Worm (Caenorhabditis elegans) whole organism, young adult: ENCODE data around the gene arf-1.
A peak's percentile ranks its signal among the peaks of the same experiment; 100 is the strongest.

Experiments used
- B0019.2 ChIP-seq: fragments of 200-800 bp; sonication (Bioruptor generic); conservative IDR thresholded peaks from 2 replicates; pipeline ENCODE4 v1.3.6; 2022; ENCODE audit warnings: missing genetic modification reagents, missing genetic modification characterization, missing compliant biosample characterization
- B0336.3 ChIP-seq: fragments of 200-800 bp; sonication (Bioruptor generic); IDR thresholded peaks from 2 replicates; pipeline ENCODE4 v1.3.6; 2022; ENCODE audit warnings: missing genetic modification characterization, missing compliant biosample characterization
- F33H1.4 ChIP-seq: fragments of 200-800 bp; sonication (Bioruptor generic); IDR thresholded peaks from 2 replicates; pipeline ENCODE4 v1.3.6; 2022; ENCODE audit warnings: missing genetic modification reagents, missing genetic modification characterization, missing compliant biosample characterization
- F49E8.2 ChIP-seq: sonication (generic microtip); optimal IDR thresholded peaks from 3 replicates; lab custom pipeline; 2017; ENCODE audit warnings: missing genetic modification characterization, mild to moderate bottlenecking, missing compliant biosample characterization, antibody characterized with exemption, moderate library complexity; ENCODE audit not compliant: insufficient read depth
- F52B5.7 ChIP-seq: sonication (generic microtip); optimal IDR thresholded peaks from 2 replicates; lab custom pipeline; 2016; ENCODE audit warnings: mild to moderate bottlenecking, missing genetic modification characterization, missing compliant biosample characterization
- Y53G8AR.9 ChIP-seq: fragments of 200-800 bp; sonication (Bioruptor generic); conservative IDR thresholded peaks from 2 replicates; pipeline ENCODE4 v1.3.6; 2022; ENCODE audit warnings: missing genetic modification reagents, missing genetic modification characterization, missing compliant biosample characterization
- Y79H2A.3 ChIP-seq: fragments of 200-800 bp; sonication (Bioruptor generic); conservative IDR thresholded peaks from 2 replicates; pipeline ENCODE4 v1.3.6; 2022; ENCODE audit warnings: missing genetic modification reagents, missing genetic modification characterization, missing compliant biosample characterization
- Y95B8A.8 ChIP-seq: fragments of 200-800 bp; sonication (Bioruptor generic); IDR thresholded peaks from 2 replicates; pipeline ENCODE4 v1.3.6; 2022; ENCODE audit warnings: missing genetic modification reagents, missing genetic modification characterization, missing compliant biosample characterization
- aptf-2 ChIP-seq: fragments of 200-800 bp; sonication (Bioruptor generic); conservative IDR thresholded peaks from 2 replicates; pipeline ENCODE4 v1.3.6; 2022; ENCODE audit warnings: missing genetic modification reagents, missing genetic modification characterization, missing compliant biosample characterization
- atf-7 ChIP-seq: sonication (generic microtip); optimal IDR thresholded peaks from 2 replicates; lab custom pipeline; 2017; ENCODE audit warnings: mild to moderate bottlenecking, missing genetic modification characterization, missing compliant biosample characterization
- attf-3 ChIP-seq: fragments of 200-800 bp; sonication (Bioruptor generic); conservative IDR thresholded peaks from 2 replicates; pipeline ENCODE4 v1.3.6; 2022; ENCODE audit warnings: missing genetic modification reagents, missing genetic modification characterization, missing compliant biosample characterization
- attf-6 ChIP-seq: fragments of 200-800 bp; sonication (Bioruptor generic); IDR thresholded peaks from 2 replicates; pipeline ENCODE4 v1.3.6; 2022; ENCODE audit warnings: missing genetic modification reagents, missing genetic modification characterization, missing compliant biosample characterization
- bed-2 ChIP-seq: fragments of 200-800 bp; sonication (Bioruptor generic); IDR thresholded peaks from 2 replicates; pipeline ENCODE4 v1.3.6; 2022; ENCODE audit warnings: missing genetic modification reagents, missing genetic modification characterization, missing compliant biosample characterization
- ceh-100 ChIP-seq: fragments of 200-800 bp; sonication (Bioruptor generic); IDR thresholded peaks from 2 replicates; pipeline ENCODE4 v1.3.6; 2022; ENCODE audit warnings: missing genetic modification reagents, missing genetic modification characterization, missing compliant biosample characterization
- ceh-91 ChIP-seq: fragments of 200-800 bp; sonication (Bioruptor generic); IDR thresholded peaks from 2 replicates; pipeline ENCODE4 v1.3.6; 2022; ENCODE audit warnings: missing genetic modification reagents, missing genetic modification characterization, missing compliant biosample characterization
- dpff-1 ChIP-seq: sonication (generic microtip); optimal IDR thresholded peaks from 2 replicates; lab custom pipeline; 2017; ENCODE audit warnings: mild to moderate bottlenecking, missing genetic modification characterization, missing compliant biosample characterization
- efl-1 ChIP-seq: fragments of 150-350 bp; optimal IDR thresholded peaks from 2 replicates; lab custom pipeline; 2014; ENCODE audit warnings: missing biosample characterization, missing genetic modification reagents, missing genetic modification characterization
- egrh-3 ChIP-seq: fragments of 200-800 bp; sonication (Bioruptor generic); IDR thresholded peaks from 2 replicates; pipeline ENCODE4 v1.3.6; 2022; ENCODE audit warnings: missing genetic modification reagents, missing genetic modification characterization, missing compliant biosample characterization
- ekl-4 ChIP-seq: fragments of 200-800 bp; sonication (Bioruptor generic); IDR thresholded peaks from 2 replicates; pipeline ENCODE4 v1.3.6; 2022; ENCODE audit warnings: missing genetic modification reagents, missing genetic modification characterization, missing compliant biosample characterization
- him-1 ChIP-seq: sonication (generic microtip); optimal IDR thresholded peaks from 2 replicates; lab custom pipeline; 2016; ENCODE audit warnings: missing genotype, missing genetic modification reagents, missing genetic modification characterization, missing compliant biosample characterization
- hmg-1.2 ChIP-seq: fragments of 200-800 bp; sonication (Bioruptor generic); IDR thresholded peaks from 2 replicates; pipeline ENCODE4 v1.3.6; 2022; ENCODE audit warnings: missing genetic modification reagents, missing genetic modification characterization, missing compliant biosample characterization
- hrde-1 ChIP-seq: sonication (generic microtip); optimal IDR thresholded peaks from 2 replicates; lab custom pipeline; 2016; ENCODE audit warnings: missing genetic modification characterization, mild to moderate bottlenecking, missing compliant biosample characterization, moderate library complexity, missing genotype, missing genetic modification reagents, borderline replicate concordance
- lin-26 ChIP-seq: fragments of 200-800 bp; sonication (Bioruptor generic); IDR thresholded peaks from 2 replicates; pipeline ENCODE4 v1.3.6; 2022; ENCODE audit warnings: missing genetic modification reagents, missing genetic modification characterization, missing compliant biosample characterization
- lin-35 ChIP-seq, 3 experiments: fragments of 150-350 bp in 2 of 3; sonication (generic microtip) in 1 of 3; optimal IDR thresholded peaks; 2 replicates each; lab custom pipeline; 2014 to 2018; ENCODE audit warnings: missing biosample characterization in 3 of 3, missing genetic modification characterization in 3 of 3, missing genetic modification reagents in 3 of 3
- lir-1 ChIP-seq: fragments of 200-800 bp; sonication (Bioruptor generic); conservative IDR thresholded peaks from 2 replicates; pipeline ENCODE4 v1.3.6; 2022; ENCODE audit warnings: missing genetic modification reagents, missing genetic modification characterization, missing compliant biosample characterization
- lsl-1 ChIP-seq: fragments of 200-800 bp; sonication (Bioruptor generic); optimal IDR thresholded peaks from 2 replicates; lab custom pipeline; 2018; ENCODE audit warnings: mild to moderate bottlenecking, missing genetic modification characterization, moderate library complexity, missing compliant biosample characterization
- madf-3 ChIP-seq: fragments of 200-800 bp; sonication (Bioruptor generic); IDR thresholded peaks from 2 replicates; pipeline ENCODE4 v1.3.6; 2022; ENCODE audit warnings: missing genetic modification reagents, missing genetic modification characterization, missing compliant biosample characterization
- madf-6 ChIP-seq: fragments of 200-800 bp; sonication (Bioruptor generic); IDR thresholded peaks from 2 replicates; pipeline ENCODE4 v1.3.6; 2022; ENCODE audit warnings: missing genetic modification reagents, missing genetic modification characterization, missing compliant biosample characterization
- madf-8 ChIP-seq: fragments of 200-800 bp; sonication (Bioruptor generic); conservative IDR thresholded peaks from 2 replicates; pipeline ENCODE4 v1.3.6; 2022; ENCODE audit warnings: missing genetic modification reagents, missing genetic modification characterization, missing compliant biosample characterization
- nfya-2 ChIP-seq: fragments of 200-800 bp; sonication (Bioruptor generic); IDR thresholded peaks from 2 replicates; pipeline ENCODE4 v1.3.6; 2022; ENCODE audit warnings: missing genetic modification reagents, missing genetic modification characterization, missing compliant biosample characterization
- nhr-179 ChIP-seq: sonication (generic microtip); optimal IDR thresholded peaks from 2 replicates; lab custom pipeline; 2016; ENCODE audit warnings: mild to moderate bottlenecking, missing genetic modification characterization, missing compliant biosample characterization
- pbrm-1 ChIP-seq: fragments of 200-800 bp; sonication (Bioruptor generic); IDR thresholded peaks from 2 replicates; pipeline ENCODE4 v1.3.6; 2022; ENCODE audit warnings: missing genetic modification reagents, missing genetic modification characterization, missing compliant biosample characterization
- repo-1 ChIP-seq: sonication (generic microtip); optimal IDR thresholded peaks from 2 replicates; lab custom pipeline; 2017; ENCODE audit warnings: mild to moderate bottlenecking, missing genetic modification characterization, missing compliant biosample characterization
- sea-2 ChIP-seq: fragments of 200-800 bp; sonication (Bioruptor generic); IDR thresholded peaks from 2 replicates; pipeline ENCODE4 v1.3.6; 2022; ENCODE audit warnings: missing genetic modification characterization, missing compliant biosample characterization
- snpc-1.1 ChIP-seq: sonication (generic microtip); optimal IDR thresholded peaks from 2 replicates; lab custom pipeline; 2017; ENCODE audit warnings: missing genetic modification characterization, mild to moderate bottlenecking, missing compliant biosample characterization, antibody characterized with exemption, moderate library complexity, missing genotype, missing genetic modification reagents; ENCODE audit not compliant: insufficient read depth
- snpc-1.3 ChIP-seq: sonication (generic microtip); optimal IDR thresholded peaks from 2 replicates; lab custom pipeline; 2017; ENCODE audit warnings: missing genetic modification characterization, mild to moderate bottlenecking, missing compliant biosample characterization, antibody characterized with exemption, moderate library complexity, missing genotype, missing genetic modification reagents; ENCODE audit not compliant: insufficient read depth
- snpc-3.4 ChIP-seq: sonication (generic microtip); optimal IDR thresholded peaks from 2 replicates; lab custom pipeline; 2017; ENCODE audit warnings: missing genetic modification characterization, mild to moderate bottlenecking, missing compliant biosample characterization, antibody characterized with exemption, moderate library complexity, missing genotype, missing genetic modification reagents
- tbp1 ChIP-seq: fragments of 200-800 bp; sonication (Bioruptor generic); optimal IDR thresholded peaks from 2 replicates; lab custom pipeline; 2018; ENCODE audit warnings: mild to moderate bottlenecking, missing genetic modification characterization, missing compliant biosample characterization
- tlf-1 ChIP-seq: fragments of 200-800 bp; sonication (Bioruptor generic); optimal IDR thresholded peaks from 2 replicates; lab custom pipeline; 2018; ENCODE audit warnings: mild to moderate bottlenecking, missing genetic modification characterization, missing compliant biosample characterization
- xnd-1 ChIP-seq: sonication (generic microtip); optimal IDR thresholded peaks from 2 replicates; lab custom pipeline; 2016; ENCODE audit warnings: missing genotype, missing genetic modification reagents, missing genetic modification characterization, missing compliant biosample characterization
- zim-3 ChIP-seq: sonication (generic microtip); optimal IDR thresholded peaks from 2 replicates; lab custom pipeline; 2017; ENCODE audit warnings: mild to moderate bottlenecking, missing genetic modification characterization, moderate library complexity, missing compliant biosample characterization
- ztf-28 ChIP-seq: fragments of 200-800 bp; sonication (Bioruptor generic); IDR thresholded peaks from 2 replicates; pipeline ENCODE4 v1.3.6; 2022; ENCODE audit warnings: missing genetic modification reagents, missing genetic modification characterization, missing compliant biosample characterization

The arf-1 gene

ce11 chrIII:5721888-5722287, 7.2 kb downstream of the arf-1 start (continued):
- TF ChIP-seq bed-2 (GFP tag; lab: Robert Waterston, UW) (0 out of 2 replicates have a peak, but pooled peaks have one; percentile 50), snpc-1.3 (no peak), ztf-28 (no peak), lin-26 (GFP tag; lab: Robert Waterston, UW) (no peak), F52B5.7 (tag; lab: Kevin White, UChicago) (no peak), lir-1 (GFP tag; lab: Robert Waterston, UW) (0 out of 2 replicates have a peak, but pooled peaks have one; percentile 29)

- TF ChIP-seq egrh-3 (GFP tag; lab: Robert Waterston, UW) (no peak), tbp1 (GFP tag; lab: Kevin White, UChicago) (no peak), dpff-1 (tag; lab: Kevin White, UChicago) (no peak), zim-3 (no peak), B0336.3 (GFP tag; lab: Robert Waterston, UW) (no peak)
Measured at ce11 chrIII:5722550-5722949, 7.9 kb downstream of the arf-1 start, which contains the start of gene wrm-1. wrm-1 (plus strand) TSS chrIII:5722850.

- TF ChIP-seq Y79H2A.3 (GFP tag; lab: Robert Waterston, UW) = peak; percentile 50; the same call in 1 of the 2 replicates
- TF ChIP-seq repo-1 = peak; percentile 12
- TF ChIP-seq ekl-4 (GFP tag; lab: Robert Waterston, UW) = 0 out of 2 replicates have a peak, but pooled peaks have one; percentile 59
- no peak for TF ChIP-seq nfya-2 (GFP tag; lab: Robert Waterston, UW)
- TF ChIP-seq madf-3 (GFP tag; lab: Robert Waterston, UW) = peak; percentile 83
- 0 out of 2 replicates have a peak, but pooled peaks have one; percentile 21 for TF ChIP-seq attf-6 (GFP tag; lab: Robert Waterston, UW)
- peak; percentile 78 for TF ChIP-seq B0019.2
- peak; percentile 61 for TF ChIP-seq hmg-1.2 (GFP tag; lab: Robert Waterston, UW)
- TF ChIP-seq bed-2 (GFP tag; lab: Robert Waterston, UW) = no peak
- TF ChIP-seq snpc-3.4 = peak; percentile 93
- no peak for TF ChIP-seq atf-7
- TF ChIP-seq lin-35 (GFP tag; optimal IDR thresholded peaks at IDR 0.05; lab: Kevin White, UChicago) = peak in 2 of 3 experiments; percentile 51 to 62
- TF ChIP-seq efl-1 = peak; percentile 98
- peak; percentile 93 for TF ChIP-seq Y95B8A.8 (GFP tag; lab: Robert Waterston, UW)
- peak; percentile 21 for TF ChIP-seq snpc-1.1
- peak; percentile 67 for TF ChIP-seq pbrm-1
- TF ChIP-seq Y53G8AR.9 (GFP tag; lab: Robert Waterston, UW) = peak; percentile 44; the same call in 1 of the 2 replicates
- peak; percentile 70; the same call in 1 of the 2 replicates for TF ChIP-seq aptf-2 (GFP tag; lab: Robert Waterston, UW)
- no peak for TF ChIP-seq nhr-179
- TF ChIP-seq sea-2 (GFP tag; lab: Robert Waterston, UW) = no peak
- TF ChIP-seq madf-8 (GFP tag; lab: Robert Waterston, UW) = peak; percentile 95
- peak; percentile 53 for TF ChIP-seq ceh-100 (GFP tag; lab: Robert Waterston, UW)
- peak; percentile 65 for TF ChIP-seq tbp1 (GFP tag; lab: Kevin White, UChicago)
- TF ChIP-seq xnd-1 (tag; lab: Kevin White, UChicago) = peak; percentile 98
- peak; percentile 90 for TF ChIP-seq tlf-1 (GFP tag; lab: Kevin White, UChicago)
- peak; percentile 98 for TF ChIP-seq lsl-1 (GFP tag; lab: Kevin White, UChicago)
- TF ChIP-seq attf-3 (GFP tag; lab: Robert Waterston, UW) = peak; percentile 17; the same call in 1 of the 2 replicates
- TF ChIP-seq B0336.3 (GFP tag; lab: Robert Waterston, UW) = peak; percentile 78
- TF ChIP-seq madf-6 (GFP tag; lab: Robert Waterston, UW) = peak; percentile 99
- TF ChIP-seq F49E8.2 (tag; lab: Kevin White, UChicago) = peak; percentile 92
- peak; percentile 96 for TF ChIP-seq ceh-91 (GFP tag; lab: Robert Waterston, UW)
- TF ChIP-seq hrde-1 = peak; percentile 8
- peak; percentile 85 for TF ChIP-seq him-1 (tag; lab: Kevin White, UChicago)
- peak; percentile 52; the same call in 1 of the 2 replicates for TF ChIP-seq lir-1 (GFP tag; lab: Robert Waterston, UW)
- TF ChIP-seq snpc-1.3 = peak; percentile 93
- peak; percentile 98 for TF ChIP-seq F33H1.4 (GFP tag; lab: Robert Waterston, UW)
Measured at ce11 chrIII:5727827-5728226, 13.1 kb downstream of the arf-1 start, which contains the start of gene egg-1. egg-1 (plus strand) TSS chrIII:5728180.
